Fruit fly (Drosophila melanogaster) whole organism, wandering third instar larva: ENCODE results near the gene sofe.

ENCODE experiments used
- Abd-B ChIP-seq: fragments of >200 bp; optimal IDR thresholded peaks from 2 replicates; lab custom pipeline; 2017; ENCODE audit warnings: missing biosample characterization, missing genetic modification characterization
- CrebA ChIP-seq: fragments of 200-800 bp; sonication (Bioruptor generic); optimal IDR thresholded peaks from 2 replicates; lab custom pipeline; 2016; ENCODE audit warnings: missing biosample characterization, mild to moderate bottlenecking, missing genetic modification characterization, borderline replicate concordance
- Dfd ChIP-seq: fragments of >200 bp; optimal IDR thresholded peaks from 2 replicates; lab custom pipeline; 2017; ENCODE audit warnings: missing biosample characterization, missing genetic modification characterization
- Hnf4 ChIP-seq: fragments of 200-800 bp; sonication (Bioruptor generic); optimal IDR thresholded peaks from 2 replicates; lab custom pipeline; 2016; ENCODE audit warnings: missing biosample characterization, mild to moderate bottlenecking, missing genetic modification characterization
- Jra ChIP-seq: sonication (Bioruptor generic); optimal IDR thresholded peaks from 2 replicates; lab custom pipeline; 2016; ENCODE audit warnings: missing biosample characterization, missing genetic modification characterization
- Vsx2 ChIP-seq: fragments of 200-300, 225-300 bp; sonication (Bioruptor generic); optimal IDR thresholded peaks from 2 replicates; lab custom pipeline; 2018; ENCODE audit warnings: missing biosample characterization, missing genetic modification characterization; ENCODE audit not compliant: partially characterized antibody
- br ChIP-seq: fragments of 200-800 bp; sonication (Bioruptor generic); optimal IDR thresholded peaks from 2 replicates; lab custom pipeline; 2016; ENCODE audit warnings: missing biosample characterization, missing genetic modification characterization
- dsf ChIP-seq: sonication (Bioruptor generic); optimal IDR thresholded peaks from 2 replicates; lab custom pipeline; 2016; ENCODE audit warnings: missing biosample characterization, missing genetic modification characterization, borderline replicate concordance
- lola ChIP-seq: fragments of >200 bp; optimal IDR thresholded peaks from 2 replicates; lab custom pipeline; 2017; ENCODE audit warnings: missing biosample characterization, missing genetic modification characterization
- pan ChIP-seq: fragments of >200 bp; optimal IDR thresholded peaks from 2 replicates; lab custom pipeline; 2017
- woc ChIP-seq: sonication (Bioruptor generic); optimal IDR thresholded peaks from 2 replicates; lab custom pipeline; 2016; ENCODE audit warnings: missing biosample characterization, mild to moderate bottlenecking, missing genetic modification characterization

- TF ChIP-seq CrebA (GFP tag; lab: Kevin White, UChicago) (peak; percentile 93), Abd-B (GFP tag; lab: Kevin White, UChicago) (no peak), Dfd (GFP tag; lab: Kevin White, UChicago) (no peak), lola (GFP tag; lab: Kevin White, UChicago) (no peak), br (GFP tag; lab: Kevin White, UChicago) (peak; percentile 51), pan (lab: Kevin White, UChicago) (no peak), Hnf4 (GFP tag; lab: Kevin White, UChicago) (peak; percentile 13), dsf (GFP tag; lab: Kevin White, UChicago) (no peak), woc (GFP tag; lab: Kevin White, UChicago) (no peak), Vsx2 (peak; percentile 96), Jra (GFP tag; lab: Kevin White, UChicago) (peak; percentile 23)
These were observed 51.5 kb downstream of the sofe start for dm6 chrX:10805651-10806191.
